Worm (Caenorhabditis elegans) whole organism, L1 larva: ENCODE measurements around the gene W01A11.7.

Experiments used
- aly-2 ChIP-seq: fragments of 150-350 bp; optimal IDR thresholded peaks from 2 replicates; lab custom pipeline; 2014; ENCODE audit warnings: missing biosample characterization, missing genetic modification characterization
- ceh-88 ChIP-seq: fragments of 200-800 bp; sonication (Bioruptor generic); IDR thresholded peaks from 2 replicates; pipeline ENCODE4 v1.3.6; 2022; ENCODE audit warnings: missing genetic modification characterization, missing compliant biosample characterization
- fos-1 ChIP-seq: fragments of 150-350 bp; optimal IDR thresholded peaks from 2 replicates; lab custom pipeline; 2014; ENCODE audit warnings: missing biosample characterization, missing genetic modification characterization
- lin-35 ChIP-seq, 2 experiments: fragments of 150-350 bp; optimal IDR thresholded peaks; 2 replicates each; lab custom pipeline; 2014; ENCODE audit warnings: missing biosample characterization in 2 of 2, missing genetic modification characterization in 2 of 2, missing genetic modification reagents in 2 of 2
- mdl-1 ChIP-seq, 2 experiments: fragments of 150-350 bp; optimal IDR thresholded peaks; 2 replicates each; lab custom pipeline; 2014 to 2017; ENCODE audit warnings: missing biosample characterization in 2 of 2, missing genetic modification characterization in 2 of 2, inconsistent platforms in 1 of 2
- mep-1 ChIP-seq: fragments of 150-350 bp; optimal IDR thresholded peaks from 2 replicates; lab custom pipeline; 2014; ENCODE audit warnings: missing biosample characterization, missing genetic modification characterization
- nhr-12 ChIP-seq: sonication (generic microtip); optimal IDR thresholded peaks from 2 replicates; lab custom pipeline; 2017; ENCODE audit warnings: missing biosample characterization, missing genetic modification characterization
- nhr-77 ChIP-seq: fragments of 150-350 bp; optimal IDR thresholded peaks from 2 replicates; lab custom pipeline; 2014; ENCODE audit warnings: missing biosample characterization, missing genetic modification characterization
- nhr-84 ChIP-seq: sonication (generic microtip); optimal IDR thresholded peaks from 2 replicates; lab custom pipeline; 2017; ENCODE audit warnings: missing biosample characterization, missing genetic modification characterization
- rnt-1 ChIP-seq: sonication (generic microtip); optimal IDR thresholded peaks from 2 replicates; lab custom pipeline; 2016; ENCODE audit warnings: mild to moderate bottlenecking, missing genetic modification characterization, moderate library complexity, missing compliant biosample characterization
- snpc-4 ChIP-seq: fragments of 150-350 bp; optimal IDR thresholded peaks from 2 replicates; lab custom pipeline; 2014; ENCODE audit warnings: missing biosample characterization, missing genetic modification characterization
- unc-30 ChIP-seq: sonication (generic microtip); optimal IDR thresholded peaks from 2 replicates; lab custom pipeline; 2017; ENCODE audit warnings: missing biosample characterization, missing genetic modification characterization
- unc-62 ChIP-seq: fragments of 150-350 bp; optimal IDR thresholded peaks from 2 replicates; lab custom pipeline; 2014; ENCODE audit warnings: missing biosample characterization, missing genetic modification reagents, missing genetic modification characterization

DNA sequence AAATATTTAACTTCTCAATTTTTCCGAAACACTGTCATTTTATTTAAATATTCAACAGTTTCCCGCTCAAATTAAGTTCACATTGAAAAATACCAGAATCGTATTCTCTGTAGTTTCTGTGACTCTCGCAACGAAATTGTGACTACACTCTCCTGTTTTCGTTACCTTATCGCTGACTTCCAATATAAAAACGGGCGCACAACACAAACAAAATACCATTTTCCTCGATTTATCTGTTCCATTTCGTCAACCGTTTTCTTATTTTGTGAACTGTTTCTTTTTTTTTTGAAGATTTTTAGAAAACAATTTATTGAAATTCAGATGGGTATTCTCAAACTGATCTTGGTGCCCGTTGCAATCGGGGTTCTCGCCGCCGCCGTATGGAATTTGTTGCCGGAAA, 6.3 kb downstream of the W01A11.7 start, which contains the start of gene W01A11.1:
- TF ChIP-seq fos-1 (no peak), lin-35 (GFP tag; optimal IDR thresholded peaks at IDR 0.05; lab: Kevin White, UChicago) (no peak), nhr-12 (no peak), snpc-4 (tag; lab: Kevin White, UChicago) (no peak), rnt-1 (tag; lab: Kevin White, UChicago) (no peak), aly-2 (tag; lab: Kevin White, UChicago) (no peak), nhr-77 (tag; lab: Kevin White, UChicago) (no peak), mdl-1 (tag; optimal IDR thresholded peaks at IDR 0.05; lab: Kevin White, UChicago) (no peak), unc-30 (no peak), mep-1 (no peak), nhr-84 (tag; lab: Kevin White, UChicago) (no peak), ceh-88 (GFP tag; lab: Robert Waterston, UW) (no peak), unc-62 (GFP tag; lab: Kevin White, UChicago) (no peak)
